Fruit fly (Drosophila melanogaster) whole organism, embryonic: ENCODE results near the gene ClpX.

Experiments
- Aef1 ChIP-seq: fragments of 200-800 bp; sonication (Bioruptor generic); IDR thresholded peaks from 3 replicates; pipeline ENCODE4 v1.3.6; 2022; ENCODE audit warnings: missing biosample characterization, missing genetic modification characterization
- Atf6 ChIP-seq: fragments of 200-800 bp; sonication (Bioruptor generic); IDR thresholded peaks from 2 replicates; pipeline ENCODE4 v1.3.6; 2022; ENCODE audit warnings: missing biosample characterization, missing genetic modification characterization
- Bdp1 ChIP-seq: fragments of 200-800 bp; sonication (Bioruptor generic); optimal IDR thresholded peaks from 3 replicates; lab custom pipeline; 2016; ENCODE audit warnings: missing biosample characterization, missing genetic modification characterization
- CG10209 ChIP-seq: fragments of 200-800 bp; sonication (Bioruptor generic); optimal IDR thresholded peaks from 3 replicates; lab custom pipeline; 2017; ENCODE audit warnings: missing biosample characterization, mild to moderate bottlenecking, missing genetic modification characterization, missing genetic modification reagents
- CG10543 ChIP-seq: fragments of 200-800 bp; sonication (Bioruptor generic); optimal IDR thresholded peaks from 3 replicates; lab custom pipeline; 2017; ENCODE audit warnings: missing biosample characterization, mild to moderate bottlenecking, missing genetic modification characterization, moderate library complexity
- CG13287 ChIP-seq: fragments of 200-800 bp; sonication (Bioruptor generic); IDR thresholded peaks from 2 replicates; pipeline ENCODE4 v1.3.6; 2022; ENCODE audit warnings: missing biosample characterization, missing genetic modification characterization; ENCODE audit not compliant: partially characterized antibody
- CG13296 ChIP-seq: fragments of 200-800 bp; sonication (Bioruptor generic); optimal IDR thresholded peaks from 3 replicates; lab custom pipeline; 2018; ENCODE audit warnings: missing biosample characterization, mild to moderate bottlenecking, missing genetic modification characterization
- CG15269 ChIP-seq: fragments of 200-800 bp; sonication (Bioruptor generic); optimal IDR thresholded peaks from 2 replicates; lab custom pipeline; 2018; ENCODE audit warnings: missing biosample characterization, mild to moderate bottlenecking, missing genetic modification characterization, moderate library complexity
- CG15601 ChIP-seq: fragments of 200-800 bp; sonication (Bioruptor generic); optimal IDR thresholded peaks from 3 replicates; lab custom pipeline; 2019; ENCODE audit warnings: missing biosample characterization, mild to moderate bottlenecking, missing genetic modification characterization, moderate library complexity
- CG18599 ChIP-seq: fragments of 200-800 bp; sonication (Bioruptor generic); optimal IDR thresholded peaks from 3 replicates; lab custom pipeline; 2017; ENCODE audit warnings: missing biosample characterization, missing genetic modification characterization, mild to moderate bottlenecking, moderate library complexity, missing genetic modification reagents
- CG2120 ChIP-seq: fragments of 200-800 bp; sonication (Bioruptor generic); optimal IDR thresholded peaks from 3 replicates; lab custom pipeline; 2016; ENCODE audit warnings: missing biosample characterization, missing genetic modification characterization
- CG33557 ChIP-seq: fragments of 200-800 bp; sonication (Bioruptor generic); optimal IDR thresholded peaks from 2 replicates; lab custom pipeline; 2019; ENCODE audit warnings: missing biosample characterization, mild to moderate bottlenecking, missing genetic modification characterization, moderate library complexity
- CG34376 ChIP-seq: fragments of 200-800 bp; sonication (Bioruptor generic); optimal IDR thresholded peaks from 2 replicates; lab custom pipeline; 2018; ENCODE audit warnings: missing biosample characterization, mild to moderate bottlenecking, missing genetic modification characterization
- CG6654 ChIP-seq: fragments of 200-800 bp; sonication (Bioruptor generic); optimal IDR thresholded peaks from 2 replicates; lab custom pipeline; 2017; ENCODE audit warnings: missing biosample characterization, mild to moderate bottlenecking, missing genetic modification characterization
- CG7357 ChIP-seq: fragments of 200-800 bp; sonication (Bioruptor generic); IDR thresholded peaks from 3 replicates; pipeline ENCODE4 v1.3.6; 2022; ENCODE audit warnings: missing biosample characterization, missing genetic modification characterization
- CrebB ChIP-seq: fragments of 200-800 bp; sonication (Bioruptor generic); optimal IDR thresholded peaks from 3 replicates; lab custom pipeline; 2018; ENCODE audit warnings: missing biosample characterization, mild to moderate bottlenecking, missing genetic modification characterization
- Deaf1 ChIP-seq: fragments of 200-800 bp; optimal IDR thresholded peaks from 3 replicates; lab custom pipeline; 2019; ENCODE audit warnings: missing biosample characterization, mild to moderate bottlenecking, missing genetic modification characterization, moderate library complexity
- Fer1 ChIP-seq: fragments of 200-800 bp; sonication (Bioruptor generic); optimal IDR thresholded peaks from 2 replicates; lab custom pipeline; 2017; ENCODE audit warnings: missing biosample characterization, mild to moderate bottlenecking, missing genetic modification characterization
- HLHmδ ChIP-seq: fragments of 200-800 bp; sonication (Bioruptor generic); optimal IDR thresholded peaks from 2 replicates; lab custom pipeline; 2018; ENCODE audit warnings: missing biosample characterization, mild to moderate bottlenecking, missing genetic modification characterization, moderate library complexity
- Hey ChIP-seq: fragments of 200-800 bp; sonication (Bioruptor generic); optimal IDR thresholded peaks from 3 replicates; lab custom pipeline; 2018; ENCODE audit warnings: missing biosample characterization, mild to moderate bottlenecking, missing genetic modification characterization
- Med ChIP-seq: fragments of 200-800 bp; sonication (Bioruptor generic); peaks from one replicate; lab custom pipeline; 2016; ENCODE audit warnings: missing biosample characterization, missing genetic modification characterization, mild to moderate bottlenecking, inconsistent platforms, moderate library complexity
- Pdp1 ChIP-seq, 2 experiments: fragments of 200-800 bp; sonication (Bioruptor generic); optimal IDR thresholded peaks; 3 replicates each; lab custom pipeline; 2016; ENCODE audit warnings: missing biosample characterization in 2 of 2, missing genetic modification characterization in 2 of 2, mild to moderate bottlenecking in 1 of 2, moderate library complexity in 1 of 2
- Sox102F ChIP-seq: fragments of 200-800 bp; sonication (Bioruptor generic); optimal IDR thresholded peaks from 2 replicates; lab custom pipeline; 2018; ENCODE audit warnings: missing biosample characterization, mild to moderate bottlenecking, missing genetic modification characterization, moderate library complexity
- Ssrp ChIP-seq: fragments of 200-800 bp; sonication (Bioruptor generic); optimal IDR thresholded peaks from 2 replicates; lab custom pipeline; 2018; ENCODE audit warnings: missing biosample characterization, mild to moderate bottlenecking, missing genetic modification characterization, moderate library complexity
- caup ChIP-seq: fragments of 200-800 bp; sonication (Bioruptor generic); optimal IDR thresholded peaks from 3 replicates; lab custom pipeline; 2017; ENCODE audit warnings: missing biosample characterization, mild to moderate bottlenecking, missing genetic modification characterization, moderate library complexity; ENCODE audit not compliant: severe bottlenecking
- chinmo ChIP-seq: fragments of 200-800 bp; sonication (Bioruptor generic); IDR thresholded peaks from 4 replicates; pipeline ENCODE4 v1.3.6; 2022; ENCODE audit warnings: missing biosample characterization, missing genetic modification characterization; ENCODE audit not compliant: partially characterized antibody
- crp ChIP-seq, 2 experiments: fragments of 200-800 bp; sonication (Bioruptor generic); optimal IDR thresholded peaks; 2 replicates in 1 of 2; 3 replicates in 1 of 2; lab custom pipeline; 2017; ENCODE audit warnings: missing biosample characterization in 2 of 2, missing genetic modification characterization in 2 of 2, mild to moderate bottlenecking in 1 of 2, moderate library complexity in 1 of 2
- en ChIP-seq: fragments of 200-800 bp; sonication (Bioruptor generic); optimal IDR thresholded peaks from 2 replicates; lab custom pipeline; 2016; ENCODE audit warnings: missing biosample characterization, missing genetic modification characterization
- exex ChIP-seq: fragments of 200-800 bp; sonication (Bioruptor generic); optimal IDR thresholded peaks from 4 replicates; lab custom pipeline; 2018; ENCODE audit warnings: missing biosample characterization, mild to moderate bottlenecking, missing genetic modification characterization, moderate library complexity
- fd102C ChIP-seq: fragments of 200-800 bp; sonication (Bioruptor generic); optimal IDR thresholded peaks from 2 replicates; lab custom pipeline; 2018; ENCODE audit warnings: missing biosample characterization, mild to moderate bottlenecking, missing genetic modification characterization, moderate library complexity
- grn ChIP-seq: fragments of 200-800 bp; sonication (Bioruptor generic); optimal IDR thresholded peaks from 3 replicates; lab custom pipeline; 2017; ENCODE audit warnings: missing biosample characterization, missing genetic modification characterization
- hkb ChIP-seq, 2 experiments: fragments of 200-800 bp in 1 of 2; fragments of >200 bp in 1 of 2; sonication (Bioruptor generic) in 1 of 2; IDR thresholded peaks in 1 of 2; optimal IDR thresholded peaks in 1 of 2; 2 replicates each; pipeline versions ENCODE4 v1.3.6 to Lab custom; 2017 to 2022; ENCODE audit warnings: missing biosample characterization in 1 of 2, missing genetic modification characterization in 1 of 2
- kay ChIP-seq: fragments of 200-800 bp; sonication (Bioruptor generic); optimal IDR thresholded peaks from 2 replicates; lab custom pipeline; 2016; ENCODE audit warnings: missing biosample characterization, missing genetic modification characterization
- knrl ChIP-seq: fragments of 200-800 bp; sonication (Bioruptor generic); IDR thresholded peaks from 3 replicates; pipeline ENCODE4 v1.3.6; 2022; ENCODE audit warnings: missing biosample characterization, missing genetic modification characterization; ENCODE audit not compliant: partially characterized antibody
- lab ChIP-seq: fragments of 200-800 bp; sonication (Bioruptor generic); optimal IDR thresholded peaks from 3 replicates; lab custom pipeline; 2017; ENCODE audit warnings: missing biosample characterization, missing genetic modification characterization, mild to moderate bottlenecking, moderate library complexity, missing genetic modification reagents
- mirr ChIP-seq: fragments of 200-800 bp; sonication (Bioruptor generic); optimal IDR thresholded peaks from 3 replicates; lab custom pipeline; 2018; ENCODE audit warnings: missing biosample characterization, mild to moderate bottlenecking, missing genetic modification characterization
- odd ChIP-seq: fragments of 200-800 bp; sonication (Bioruptor generic); optimal IDR thresholded peaks from 2 replicates; lab custom pipeline; 2017; ENCODE audit warnings: missing biosample characterization, mild to moderate bottlenecking, missing genetic modification characterization
- p53 ChIP-seq: fragments of 200-800 bp; sonication (Bioruptor generic); optimal IDR thresholded peaks from 2 replicates; lab custom pipeline; 2016; ENCODE audit warnings: missing biosample characterization, missing genetic modification characterization
- tup ChIP-seq: fragments of 200-800 bp; sonication (Bioruptor generic); optimal IDR thresholded peaks from 2 replicates; lab custom pipeline; 2016; ENCODE audit warnings: missing biosample characterization, mild to moderate bottlenecking, missing genetic modification characterization, moderate library complexity
- twi ChIP-seq: fragments of 200-800 bp; optimal IDR thresholded peaks from 2 replicates; lab custom pipeline; 2019; ENCODE audit warnings: missing biosample characterization, mild to moderate bottlenecking, missing genetic modification characterization, moderate library complexity
- vnd ChIP-seq: fragments of 200-800 bp; sonication (Bioruptor generic); IDR thresholded peaks from 3 replicates; pipeline ENCODE4 v1.3.6; 2022; ENCODE audit warnings: missing biosample characterization, missing genetic modification characterization; ENCODE audit not compliant: partially characterized antibody
- wor ChIP-seq: fragments of 200-800 bp; sonication (Bioruptor generic); IDR thresholded peaks from 2 replicates; pipeline ENCODE4 v1.3.6; 2022; ENCODE audit warnings: missing biosample characterization, missing genetic modification characterization

The ClpX gene

dm6 chr3R:19875118-19875887 lies 28.2 kb downstream of the ClpX start, which contains the start of gene Mrp5 (continued):
- peak; percentile 77 for TF ChIP-seq HLHmδ (GFP tag; lab: Kevin White, UChicago)
- TF ChIP-seq tup (GFP tag; lab: Kevin White, UChicago) = no peak
- no peak for TF ChIP-seq p53 (GFP tag; lab: Kevin White, UChicago)
- no peak for TF ChIP-seq kay (GFP tag; lab: Kevin White, UChicago)
- TF ChIP-seq Sox102F = peak; percentile 36
- TF ChIP-seq Aef1 (GFP tag; lab: Robert Waterston, UW) = peak; percentile 49; the same call in 2 of the 3 replicates

- TF ChIP-seq Deaf1 (tag; lab: Kevin White, UChicago) (peak; percentile 47), en (GFP tag; lab: Kevin White, UChicago) (no peak), chinmo (GFP tag; lab: Robert Waterston, UW) (0 out of 4 replicates have a peak, but pooled peaks have one; percentile 55), lab (GFP tag; lab: Kevin White, UChicago) (peak; percentile 43), Med (peak; percentile 18), CG6654 (no peak), fd102C (GFP tag; lab: Kevin White, UChicago) (no peak), CG13287 (GFP tag; lab: Robert Waterston, UW) (no peak), CG13296 (GFP tag; lab: Kevin White, UChicago) (peak; percentile 49), Hey (peak; percentile 32), CG34376 (GFP tag; lab: Kevin White, UChicago) (peak; percentile 31), grn (GFP tag; lab: Kevin White, UChicago) (peak; percentile 29), CG7357 (GFP tag; lab: Robert Waterston, UW) (no peak), caup (GFP tag; lab: Kevin White, UChicago) (no peak), Ssrp (tag; lab: Kevin White, UChicago) (no peak), wor (GFP tag; lab: Robert Waterston, UW) (no peak), Bdp1 (GFP tag; lab: Kevin White, UChicago) (no peak), CG2120 (no peak), odd (GFP tag; lab: Kevin White, UChicago) (peak; percentile 42), twi (tag; lab: Kevin White, UChicago) (no peak), CG18599 (GFP tag; lab: Kevin White, UChicago) (peak; percentile 4), Pdp1 (GFP tag; optimal IDR thresholded peaks at IDR 0.05; lab: Kevin White, UChicago) (peak in 1 of 2 experiments; percentile 11), CG15601 (tag; lab: Kevin White, UChicago) (no peak), CG10209 (GFP tag; lab: Kevin White, UChicago) (no peak), vnd (GFP tag; lab: Robert Waterston, UW) (peak; percentile 16; the same call in 1 of the 3 replicates), knrl (GFP tag; lab: Robert Waterston, UW) (no peak), Atf6 (no peak), CrebB (tag; lab: Kevin White, UChicago) (peak; percentile 5), CG10543 (GFP tag; lab: Kevin White, UChicago) (peak; percentile 13), CG33557 (no peak), mirr (GFP tag; lab: Kevin White, UChicago) (peak; percentile 55), crp (GFP tag; optimal IDR thresholded peaks at IDR 0.05; lab: Kevin White, UChicago) (no peak), hkb (optimal IDR thresholded peaks at IDR 0.05; lab: Kevin White, UChicago) (no peak), hkb (GFP tag; IDR thresholded peaks at IDR 0.05; lab: Robert Waterston, UW) (0 out of 2 replicates have a peak, but pooled peaks have one; percentile 21), Fer1 (peak; percentile 56), exex (peak; percentile 76), CG15269 (no peak)
These were observed 30.3 kb downstream of the ClpX start for dm6 chr3R:19873102-19873737.
